Worm (Caenorhabditis elegans) whole organism, early embryonic: ENCODE measurements around the gene srg-10.

Experiments
- F13C5.2 ChIP-seq: sonication (generic microtip); optimal IDR thresholded peaks from 2 replicates; lab custom pipeline; 2017; ENCODE audit warnings: mild to moderate bottlenecking, missing genetic modification characterization, inconsistent platforms, missing compliant biosample characterization
- ama-1 ChIP-seq: fragments of 150-350 bp; optimal IDR thresholded peaks from 2 replicates; lab custom pipeline; 2014
- ets-7 ChIP-seq: sonication (generic microtip); optimal IDR thresholded peaks from 2 replicates; lab custom pipeline; 2016; ENCODE audit warnings: missing genotype, missing genetic modification characterization, missing compliant biosample characterization
- hmbx-1 ChIP-seq: sonication (generic microtip); optimal IDR thresholded peaks from 2 replicates; lab custom pipeline; 2016; ENCODE audit warnings: mild to moderate bottlenecking, missing genetic modification characterization, missing compliant biosample characterization
- hmg-4 ChIP-seq: fragments of 200-800 bp; sonication (Bioruptor generic); optimal IDR thresholded peaks from 2 replicates; lab custom pipeline; 2018; ENCODE audit warnings: mild to moderate bottlenecking, missing genetic modification characterization, missing compliant biosample characterization
- hnd-1 ChIP-seq: sonication (generic microtip); optimal IDR thresholded peaks from 2 replicates; lab custom pipeline; 2016; ENCODE audit warnings: missing genetic modification characterization, missing compliant biosample characterization
- scrt-1 ChIP-seq: fragments of 200-800 bp; sonication (Bioruptor generic); IDR thresholded peaks from 2 replicates; pipeline ENCODE4 v1.3.6; 2022; ENCODE audit warnings: missing genetic modification characterization, missing compliant biosample characterization
- sea-1 ChIP-seq: fragments of 200-800 bp; sonication (Bioruptor generic); conservative IDR thresholded peaks from 2 replicates; pipeline ENCODE4 v1.3.6; 2022; ENCODE audit warnings: missing genetic modification characterization, missing compliant biosample characterization

DNA sequence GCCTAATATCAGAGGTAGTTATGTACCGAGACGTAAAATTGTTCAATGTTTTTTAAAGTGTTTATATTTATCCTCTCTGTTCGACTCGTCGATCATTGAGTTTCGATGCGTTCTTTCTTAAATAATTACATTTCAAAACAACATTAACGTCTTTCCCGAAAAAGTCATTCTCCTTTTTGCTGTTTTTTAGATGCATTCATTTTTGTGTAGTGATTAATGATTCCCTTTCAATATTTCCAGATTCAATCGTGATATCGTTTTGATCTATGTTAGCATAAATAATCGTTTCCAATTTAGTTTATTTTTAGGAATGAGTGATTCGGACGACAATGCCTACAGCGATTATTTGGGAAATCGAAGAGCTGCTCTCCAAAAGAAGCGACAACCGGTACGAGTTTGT is 16.1 kb downstream of the srg-10 start, which contains the start of gene T04A8.8:
- TF ChIP-seq ama-1 (lab: Kevin White, UChicago) = no peak
- no peak for TF ChIP-seq hmg-4
- TF ChIP-seq scrt-1 (GFP tag; lab: Robert Waterston, UW) = no peak
- TF ChIP-seq sea-1 (GFP tag; lab: Robert Waterston, UW) = no peak
- TF ChIP-seq hnd-1 = no peak
- TF ChIP-seq ets-7 (tag; lab: Kevin White, UChicago) = no peak
- TF ChIP-seq F13C5.2 = no peak
- TF ChIP-seq hmbx-1 (tag; lab: Kevin White, UChicago) = no peak
